Fruit fly (Drosophila melanogaster) whole organism, embryonic: ENCODE measurements around the gene CG13074.

Source experiments
- Atf6 ChIP-seq: fragments of 200-800 bp; sonication (Bioruptor generic); IDR thresholded peaks from 2 replicates; pipeline ENCODE4 v1.3.6; 2022; ENCODE audit warnings: missing biosample characterization, missing genetic modification characterization
- CG10209 ChIP-seq: fragments of 200-800 bp; sonication (Bioruptor generic); optimal IDR thresholded peaks from 3 replicates; lab custom pipeline; 2017; ENCODE audit warnings: missing biosample characterization, mild to moderate bottlenecking, missing genetic modification characterization, missing genetic modification reagents
- CG10267 ChIP-seq: fragments of 200-800 bp; sonication (Bioruptor generic); optimal IDR thresholded peaks from 2 replicates; lab custom pipeline; 2018; ENCODE audit warnings: missing biosample characterization, mild to moderate bottlenecking, missing genetic modification characterization, moderate library complexity
- CG14014 ChIP-seq: fragments of 200-800 bp; sonication (Bioruptor generic); IDR thresholded peaks from 2 replicates; pipeline ENCODE4 v1.3.6; 2022; ENCODE audit warnings: missing biosample characterization, missing genetic modification characterization
- CG14441 ChIP-seq: fragments of 200-800 bp; sonication (Bioruptor generic); IDR thresholded peaks from 2 replicates; pipeline ENCODE4 v1.3.6; 2022; ENCODE audit warnings: missing biosample characterization, missing genetic modification characterization
- CG1603 ChIP-seq: fragments of 200-800 bp; sonication (Bioruptor generic); optimal IDR thresholded peaks from 2 replicates; lab custom pipeline; 2019; ENCODE audit warnings: missing biosample characterization, mild to moderate bottlenecking, missing genetic modification characterization, moderate library complexity
- CG30020 ChIP-seq: fragments of 200-800 bp; optimal IDR thresholded peaks from 2 replicates; lab custom pipeline; 2019; ENCODE audit warnings: missing biosample characterization, mild to moderate bottlenecking, missing genetic modification characterization, moderate library complexity
- CG34224 ChIP-seq: fragments of 200-800 bp; sonication (Bioruptor generic); IDR thresholded peaks from 3 replicates; pipeline ENCODE4 v1.3.6; 2022; ENCODE audit warnings: missing biosample characterization, missing genetic modification characterization; ENCODE audit not compliant: partially characterized antibody
- CG34422 ChIP-seq: fragments of 200-800 bp; sonication (Bioruptor generic); IDR thresholded peaks from 3 replicates; pipeline ENCODE4 v1.3.6; 2022; ENCODE audit warnings: missing biosample characterization, missing genetic modification characterization
- CG3995 ChIP-seq: fragments of 200-800 bp; sonication (Bioruptor generic); optimal IDR thresholded peaks from 3 replicates; lab custom pipeline; 2016; ENCODE audit warnings: missing biosample characterization, missing genetic modification characterization
- CG4617 ChIP-seq: fragments of 200-800 bp; sonication (Bioruptor generic); optimal IDR thresholded peaks from 3 replicates; lab custom pipeline; 2016; ENCODE audit warnings: missing biosample characterization, missing genetic modification characterization, borderline replicate concordance
- CG9797 ChIP-seq: fragments of 200-800 bp; sonication (Bioruptor generic); optimal IDR thresholded peaks from 3 replicates; lab custom pipeline; 2018; ENCODE audit warnings: missing biosample characterization, mild to moderate bottlenecking, missing genetic modification characterization
- Dll ChIP-seq: fragments of 200-800 bp; sonication (Bioruptor generic); IDR thresholded peaks from 4 replicates; pipeline ENCODE4 v1.3.6; 2022; ENCODE audit warnings: missing biosample characterization, missing genetic modification characterization; ENCODE audit not compliant: partially characterized antibody
- Dp ChIP-seq: fragments of 200-800 bp; sonication (Bioruptor generic); optimal IDR thresholded peaks from 2 replicates; lab custom pipeline; 2018; ENCODE audit warnings: missing biosample characterization, mild to moderate bottlenecking, missing genetic modification characterization, moderate library complexity
- Drgx ChIP-seq: fragments of 200-800 bp; sonication (Bioruptor generic); IDR thresholded peaks from 2 replicates; pipeline ENCODE4 v1.3.6; 2022; ENCODE audit warnings: missing biosample characterization, missing genetic modification characterization
- Ets65A ChIP-seq: fragments of 200-800 bp; sonication (Bioruptor generic); peaks from one replicate; lab custom pipeline; 2016; ENCODE audit warnings: missing biosample characterization, missing genetic modification characterization
- Ets97D ChIP-seq: fragments of 200-800 bp; sonication (Bioruptor generic); optimal IDR thresholded peaks from 3 replicates; lab custom pipeline; 2016; ENCODE audit warnings: missing biosample characterization, missing genetic modification characterization
- H15 ChIP-seq: fragments of 200-800 bp; sonication (Bioruptor generic); IDR thresholded peaks from 3 replicates; pipeline ENCODE4 v1.3.6; 2022; ENCODE audit warnings: missing biosample characterization, missing genetic modification characterization
- H2.0 ChIP-seq: fragments of 200-800 bp; sonication (Bioruptor generic); IDR thresholded peaks from 2 replicates; pipeline ENCODE4 v1.3.6; 2022; ENCODE audit warnings: missing biosample characterization, missing genetic modification characterization
- HmgZ ChIP-seq: fragments of 200-800 bp; sonication (Bioruptor generic); optimal IDR thresholded peaks from 2 replicates; lab custom pipeline; 2018; ENCODE audit warnings: missing biosample characterization, mild to moderate bottlenecking, missing genetic modification characterization
- Hr78 ChIP-seq, 2 experiments: fragments of 200-800 bp in 1 of 2; fragments of >200 bp in 1 of 2; sonication (Bioruptor generic) in 1 of 2; optimal IDR thresholded peaks; 2 replicates each; lab custom pipeline; 2017 to 2019; ENCODE audit warnings: missing biosample characterization in 2 of 2, missing genetic modification characterization in 2 of 2, mild to moderate bottlenecking in 1 of 2, moderate library complexity in 1 of 2
- Max ChIP-seq: fragments of 200-800 bp; sonication (Bioruptor generic); optimal IDR thresholded peaks from 2 replicates; lab custom pipeline; 2016; ENCODE audit warnings: missing biosample characterization, mild to moderate bottlenecking, missing genetic modification characterization
- Med ChIP-seq: fragments of 200-800 bp; sonication (Bioruptor generic); peaks from one replicate; lab custom pipeline; 2016; ENCODE audit warnings: missing biosample characterization, missing genetic modification characterization, mild to moderate bottlenecking, inconsistent platforms, moderate library complexity
- Myb ChIP-seq: fragments of 200-800 bp; sonication (Bioruptor generic); optimal IDR thresholded peaks from 2 replicates; lab custom pipeline; 2016; ENCODE audit warnings: missing biosample characterization, missing genetic modification characterization
- Oaz ChIP-seq: fragments of 200-800 bp; sonication (Bioruptor generic); IDR thresholded peaks from 2 replicates; pipeline ENCODE4 v1.3.6; 2022; ENCODE audit warnings: missing biosample characterization, missing genetic modification characterization
- Rx ChIP-seq: fragments of 200-800 bp; sonication (Bioruptor generic); IDR thresholded peaks from 2 replicates; pipeline ENCODE4 v1.3.6; 2022; ENCODE audit warnings: missing biosample characterization, missing genetic modification characterization
- YL-1 ChIP-seq: fragments of 200-800 bp; sonication (Bioruptor generic); optimal IDR thresholded peaks from 3 replicates; lab custom pipeline; 2017; ENCODE audit warnings: missing biosample characterization, mild to moderate bottlenecking, missing genetic modification characterization
- ase ChIP-seq: fragments of 200-800 bp; sonication (Bioruptor generic); IDR thresholded peaks from 3 replicates; pipeline ENCODE4 v1.3.6; 2022; ENCODE audit warnings: missing biosample characterization, missing genetic modification characterization
- ato ChIP-seq: fragments of 200-800 bp; sonication (Bioruptor generic); IDR thresholded peaks from 2 replicates; pipeline ENCODE4 v1.3.6; 2022; ENCODE audit warnings: missing biosample characterization, missing genetic modification characterization; ENCODE audit not compliant: partially characterized antibody
- caup ChIP-seq: fragments of 200-800 bp; sonication (Bioruptor generic); optimal IDR thresholded peaks from 3 replicates; lab custom pipeline; 2017; ENCODE audit warnings: missing biosample characterization, mild to moderate bottlenecking, missing genetic modification characterization, moderate library complexity; ENCODE audit not compliant: severe bottlenecking
- chinmo ChIP-seq: fragments of 200-800 bp; sonication (Bioruptor generic); IDR thresholded peaks from 4 replicates; pipeline ENCODE4 v1.3.6; 2022; ENCODE audit warnings: missing biosample characterization, missing genetic modification characterization; ENCODE audit not compliant: partially characterized antibody
- dati ChIP-seq: fragments of 200-800 bp; sonication (Bioruptor generic); IDR thresholded peaks from 2 replicates; pipeline ENCODE4 v1.3.6; 2022; ENCODE audit warnings: missing biosample characterization, missing genetic modification characterization
- exex ChIP-seq: fragments of 200-800 bp; sonication (Bioruptor generic); optimal IDR thresholded peaks from 4 replicates; lab custom pipeline; 2018; ENCODE audit warnings: missing biosample characterization, mild to moderate bottlenecking, missing genetic modification characterization, moderate library complexity
- grn ChIP-seq: fragments of 200-800 bp; sonication (Bioruptor generic); optimal IDR thresholded peaks from 3 replicates; lab custom pipeline; 2017; ENCODE audit warnings: missing biosample characterization, missing genetic modification characterization
- gsb-n ChIP-seq: fragments of 200-800 bp; sonication (Bioruptor generic); optimal IDR thresholded peaks from 3 replicates; lab custom pipeline; 2018; ENCODE audit warnings: missing biosample characterization, mild to moderate bottlenecking, missing genetic modification characterization
- gt ChIP-seq: fragments of 200-800 bp; sonication (Bioruptor generic); IDR thresholded peaks from 2 replicates; pipeline ENCODE4 v1.3.6; 2022; ENCODE audit warnings: missing biosample characterization, missing genetic modification characterization
- lab ChIP-seq: fragments of 200-800 bp; sonication (Bioruptor generic); optimal IDR thresholded peaks from 3 replicates; lab custom pipeline; 2017; ENCODE audit warnings: missing biosample characterization, missing genetic modification characterization, mild to moderate bottlenecking, moderate library complexity, missing genetic modification reagents
- nmo ChIP-seq: fragments of 200-800 bp; sonication (Bioruptor generic); optimal IDR thresholded peaks from 2 replicates; lab custom pipeline; 2018; ENCODE audit warnings: missing biosample characterization, mild to moderate bottlenecking, missing genetic modification characterization, moderate library complexity
- nom ChIP-seq: fragments of 200-800 bp; sonication (Bioruptor generic); optimal IDR thresholded peaks from 2 replicates; lab custom pipeline; 2017; ENCODE audit warnings: missing biosample characterization, missing genetic modification characterization, mild to moderate bottlenecking, moderate library complexity, missing genetic modification reagents
- sd ChIP-seq: fragments of 200-800 bp; sonication (Bioruptor generic); optimal IDR thresholded peaks from 3 replicates; lab custom pipeline; 2018; ENCODE audit warnings: missing biosample characterization, mild to moderate bottlenecking, missing genetic modification characterization, moderate library complexity
- stc ChIP-seq: fragments of 200-800 bp; sonication (Bioruptor generic); IDR thresholded peaks from 2 replicates; pipeline ENCODE4 v1.3.6; 2022; ENCODE audit warnings: missing biosample characterization, missing genetic modification characterization
- sug ChIP-seq: fragments of 200-800 bp; optimal IDR thresholded peaks from 2 replicates; lab custom pipeline; 2019; ENCODE audit warnings: missing biosample characterization, mild to moderate bottlenecking, missing genetic modification characterization, moderate library complexity
- zfh1 ChIP-seq: fragments of 200-800 bp; sonication (Bioruptor generic); IDR thresholded peaks from 3 replicates; pipeline ENCODE4 v1.3.6; 2022; ENCODE audit warnings: missing biosample characterization, missing genetic modification characterization

The CG13074 gene

dm6 chr3L:16139131-16139530, 41.8 kb upstream of the CG13074 start (continued):
- TF ChIP-seq HmgZ = peak; percentile 42
- TF ChIP-seq Ets97D (GFP tag; lab: Kevin White, UChicago) = peak; percentile 71
- peak; percentile 99 for TF ChIP-seq Dp (GFP tag; lab: Kevin White, UChicago)
- TF ChIP-seq CG10267 (tag; lab: Kevin White, UChicago) = peak; percentile 31
- 0 out of 2 replicates have a peak, but pooled peaks have one; percentile 28 for TF ChIP-seq ato (GFP tag; lab: Robert Waterston, UW)
- peak; percentile 98 for TF ChIP-seq Myb
- TF ChIP-seq YL-1 = no peak
- TF ChIP-seq gsb-n (tag; lab: Kevin White, UChicago) = no peak
- peak; percentile 9 for TF ChIP-seq CG9797 (GFP tag; lab: Kevin White, UChicago)

dm6 chr3L:16137779-16138178, 40.5 kb upstream of the CG13074 start, which contains the start of gene CG5157:
CG5157 (minus strand) TSS chr3L:16137879.
- TF ChIP-seq CG14014 (GFP tag; lab: Robert Waterston, UW) = no peak

dm6 chr3L:16136819-16137553, 39.7 kb upstream of the CG13074 start:
- TF ChIP-seq sug (tag; lab: Kevin White, UChicago) (peak; percentile 74), CG30020 (tag; lab: Kevin White, UChicago) (no peak), CG14441 (0 out of 2 replicates have a peak, but pooled peaks have one; percentile 9), chinmo (GFP tag; lab: Robert Waterston, UW) (0 out of 4 replicates have a peak, but pooled peaks have one; percentile 48), ase (GFP tag; lab: Robert Waterston, UW) (no peak), sd (tag; lab: Kevin White, UChicago) (peak; percentile 69), Med (peak; percentile 77), caup (GFP tag; lab: Kevin White, UChicago) (peak; percentile 31), CG1603 (tag; lab: Kevin White, UChicago) (no peak), gt (GFP tag; lab: Robert Waterston, UW) (no peak), Oaz (GFP tag; lab: Robert Waterston, UW) (no peak), Hr78 (GFP tag; optimal IDR thresholded peaks at IDR 0.05; lab: Kevin White, UChicago) (peak in 1 of 2 experiments; percentile 6), exex (tag; lab: Kevin White, UChicago) (peak; percentile 85), grn (GFP tag; lab: Kevin White, UChicago) (peak; percentile 33), CG3995 (GFP tag; lab: Kevin White, UChicago) (peak; percentile 9), Ets65A (GFP tag; lab: Kevin White, UChicago) (peak; percentile 88), lab (GFP tag; lab: Kevin White, UChicago) (peak; percentile 23)

dm6 chr3L:16132067-16132418, 34.8 kb upstream of the CG13074 start:
- TF ChIP-seq stc (0 out of 2 replicates have a peak, but pooled peaks have one; percentile 1), dati (0 out of 2 replicates have a peak, but pooled peaks have one; percentile 5), H15 (0 out of 3 replicates have a peak, but pooled peaks have one; percentile 31), nom (GFP tag; lab: Kevin White, UChicago) (peak; percentile 9), Rx (GFP tag; lab: Robert Waterston, UW) (0 out of 2 replicates have a peak, but pooled peaks have one; percentile 3), CG34224 (GFP tag; lab: Robert Waterston, UW) (peak; percentile 25; the same call in 1 of the 3 replicates), gsb-n (tag; lab: Kevin White, UChicago) (no peak), CG34422 (GFP tag; lab: Robert Waterston, UW) (peak; percentile 3; the same call in 1 of the 3 replicates), zfh1 (0 out of 3 replicates have a peak, but pooled peaks have one; percentile 8), Drgx (0 out of 2 replicates have a peak, but pooled peaks have one; percentile 29), Max (GFP tag; lab: Kevin White, UChicago) (no peak), CG4617 (peak; percentile 44), CG1603 (tag; lab: Kevin White, UChicago) (peak; percentile 44), H2.0 (0 out of 2 replicates have a peak, but pooled peaks have one; percentile 3), Dll (GFP tag; lab: Robert Waterston, UW) (0 out of 4 replicates have a peak, but pooled peaks have one; percentile 8), Atf6 (GFP tag; lab: Robert Waterston, UW) (no peak), CG10209 (GFP tag; lab: Kevin White, UChicago) (no peak), nmo (GFP tag; lab: Kevin White, UChicago) (no peak)
